Worm (Caenorhabditis elegans): ENCODE results near the gene Y56A3A.33.

DNA sequence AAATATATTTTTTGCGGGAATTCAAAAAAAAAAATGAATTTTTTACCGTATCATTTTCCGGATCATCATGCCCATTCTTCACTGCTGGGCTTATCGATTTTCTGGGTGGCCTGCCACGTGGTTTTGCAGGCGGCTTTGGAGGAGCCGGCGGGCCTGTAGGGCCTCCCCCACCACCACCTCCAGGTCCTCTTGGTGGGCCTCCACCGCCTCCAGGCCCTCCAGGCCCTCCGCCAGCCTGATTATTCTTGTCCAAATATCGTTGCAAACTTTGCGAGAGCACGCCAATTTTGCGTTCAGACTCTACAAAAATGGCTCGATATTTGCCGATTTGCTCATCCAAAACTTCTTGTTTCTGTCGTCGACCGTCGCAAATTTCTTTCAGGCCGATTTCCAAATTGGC is 51.6 kb downstream of the Y56A3A.33 start:
- TF ChIP-seq ets-7 (tag; optimal IDR thresholded peaks at IDR 0.05) (no peak), tbx-37 (GFP tag; conservative IDR thresholded peaks at IDR 0.05) (no peak), aly-1 (tag; optimal IDR thresholded peaks at IDR 0.05) (no peak), hmbx-1 (tag; optimal IDR thresholded peaks at IDR 0.05) (no peak), ceh-36 (tag; optimal IDR thresholded peaks at IDR 0.05) (no peak), scrt-1 (GFP tag; IDR thresholded peaks at IDR 0.05) (no peak), ama-1 (optimal IDR thresholded peaks at IDR 0.05) (no peak), sea-1 (GFP tag; conservative IDR thresholded peaks at IDR 0.05) (no peak), ceh-13 (GFP tag; optimal IDR thresholded peaks at IDR 0.05) (no peak)
